Fruit fly (Drosophila melanogaster): ENCODE measurements around the gene GC1.

DNA sequence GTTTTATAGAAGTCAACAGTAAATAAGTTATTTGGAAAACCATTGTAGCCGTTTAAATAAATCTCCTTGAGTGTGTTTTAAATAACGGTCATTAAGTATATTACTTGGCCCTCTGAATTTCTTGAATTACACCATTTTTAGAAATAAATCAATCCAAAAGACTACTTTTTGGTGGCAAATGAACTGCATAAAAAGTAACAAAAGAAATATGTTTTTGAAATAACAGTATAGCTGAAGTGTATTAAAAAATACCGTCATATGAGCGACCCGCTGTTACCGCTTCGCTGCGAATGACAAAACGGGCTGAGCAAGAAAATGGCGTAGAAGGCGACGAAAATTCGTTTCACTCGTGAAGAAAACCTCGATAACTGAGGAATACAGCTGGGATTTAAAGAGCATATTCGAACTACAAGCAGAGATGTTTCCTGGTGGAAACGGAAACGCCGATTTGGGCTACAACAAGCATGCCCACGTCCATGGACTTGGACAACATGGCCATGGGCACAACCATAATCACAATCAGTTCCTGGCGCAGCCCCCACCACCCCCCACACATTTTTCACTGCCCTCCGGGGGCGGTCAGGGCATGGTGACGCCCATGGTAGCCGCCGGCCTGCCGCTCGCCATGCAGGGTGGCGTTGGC lies 18.0 kb upstream of the GC1 start, which contains the start of gene CG31211:
- TF ChIP-seq CG8478 (optimal IDR thresholded peaks at IDR 0.05) (no peak), CTCF (optimal IDR thresholded peaks at IDR 0.05) (no peak)

All from S2 (cell line).